Fruit fly (Drosophila melanogaster) whole organism, wandering third instar larva: ENCODE measurements around the gene LanA.

Experiments used
- HLH106 ChIP-seq: fragments of 200-800 bp; optimal IDR thresholded peaks from 3 replicates; lab custom pipeline; 2019; ENCODE audit warnings: missing biosample characterization, mild to moderate bottlenecking, missing genetic modification characterization, moderate library complexity
- Myc ChIP-seq: fragments of >200 bp; optimal IDR thresholded peaks from 2 replicates; lab custom pipeline; 2017
- pan ChIP-seq: fragments of >200 bp; optimal IDR thresholded peaks from 2 replicates; lab custom pipeline; 2017

DNA sequence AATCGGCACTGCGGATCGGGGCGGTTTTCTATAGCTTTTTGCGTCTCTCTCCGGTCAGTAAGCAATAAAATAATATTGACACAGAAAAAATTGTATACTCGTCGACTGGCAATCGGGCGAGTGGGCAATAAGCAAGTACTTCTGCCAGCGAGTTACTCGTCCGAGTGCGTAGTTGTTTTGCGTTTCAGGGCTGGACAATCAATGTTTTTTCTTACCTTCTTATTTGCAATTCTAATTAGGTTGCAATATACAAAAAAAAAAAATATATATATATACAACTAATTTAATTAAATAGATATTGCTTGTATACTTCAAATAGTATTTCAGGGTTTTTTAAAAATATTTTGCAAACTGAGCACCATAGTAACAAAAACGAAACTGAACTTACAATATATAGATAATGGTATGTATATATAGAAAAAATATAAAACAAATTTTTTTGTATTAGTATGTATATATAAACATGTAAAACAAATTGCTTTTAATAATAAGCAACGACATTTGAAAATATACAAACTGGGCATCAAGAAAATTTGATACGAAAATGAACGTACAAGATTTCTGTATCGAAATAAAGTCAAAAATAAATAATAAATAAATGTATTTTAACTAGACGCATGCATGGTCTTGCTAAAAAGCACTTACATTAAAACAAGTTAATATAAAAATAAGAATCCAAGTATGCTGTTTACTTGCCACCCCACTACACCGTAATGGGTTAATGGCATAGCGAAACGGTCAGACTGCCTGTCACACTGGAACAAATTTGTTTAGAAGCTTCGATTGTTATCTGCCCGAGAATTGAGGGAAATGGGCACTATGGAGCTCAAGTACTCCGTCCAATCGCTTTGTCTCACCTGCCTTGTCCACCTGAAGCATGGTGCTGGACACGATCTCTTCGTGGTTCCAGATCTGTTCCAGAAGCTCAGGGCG, 28.6 kb downstream of the LanA start, which contains the start of the genes D19A and CG7386:
- TF ChIP-seq pan: no peak
- peak; percentile 30 for TF ChIP-seq Myc (lab: Kevin White, UChicago)
- peak; percentile 39 for TF ChIP-seq HLH106 (tag; lab: Kevin White, UChicago)
